Worm (Caenorhabditis elegans) whole organism, L1 larva: ENCODE measurements around the gene col-156.

Experiments used
- C16A3.4 ChIP-seq: fragments of 150-350 bp; optimal IDR thresholded peaks from 2 replicates; lab custom pipeline; 2014; ENCODE audit warnings: missing biosample characterization, missing genetic modification characterization
- aly-2 ChIP-seq: fragments of 150-350 bp; optimal IDR thresholded peaks from 2 replicates; lab custom pipeline; 2014; ENCODE audit warnings: missing biosample characterization, missing genetic modification characterization
- ces-1 ChIP-seq: fragments of 150-350 bp; optimal IDR thresholded peaks from 2 replicates; lab custom pipeline; 2014; ENCODE audit warnings: missing biosample characterization, missing genetic modification reagents, missing genetic modification characterization
- isw-1 ChIP-seq: fragments of 200-800 bp; sonication (Bioruptor generic); IDR thresholded peaks from 2 replicates; pipeline ENCODE4 v1.3.6; 2022; ENCODE audit warnings: missing genetic modification characterization, missing compliant biosample characterization
- jun-1 ChIP-seq: fragments of 150-350 bp; optimal IDR thresholded peaks from 2 replicates; lab custom pipeline; 2014; ENCODE audit warnings: missing biosample characterization, missing genetic modification reagents, missing genetic modification characterization
- lin-13 ChIP-seq: fragments of 150-350 bp; optimal IDR thresholded peaks from 2 replicates; lab custom pipeline; 2014; ENCODE audit warnings: missing biosample characterization, missing genetic modification reagents, missing genetic modification characterization
- lin-39 ChIP-seq: fragments of 150-350 bp; optimal IDR thresholded peaks from 2 replicates; lab custom pipeline; 2014; ENCODE audit warnings: missing biosample characterization, missing genetic modification reagents, missing genetic modification characterization
- lsy-2 ChIP-seq, 2 experiments: fragments of 150-350 bp; optimal IDR thresholded peaks; 2 replicates each; lab custom pipeline; 2014; ENCODE audit warnings: missing biosample characterization in 2 of 2, missing genetic modification characterization in 2 of 2
- nhr-28 ChIP-seq: fragments of 150-350 bp; optimal IDR thresholded peaks from 2 replicates; lab custom pipeline; 2014; ENCODE audit warnings: missing biosample characterization, missing genetic modification characterization
- nhr-77 ChIP-seq: fragments of 150-350 bp; optimal IDR thresholded peaks from 2 replicates; lab custom pipeline; 2014; ENCODE audit warnings: missing biosample characterization, missing genetic modification characterization
- tbx-2 ChIP-seq: sonication (generic microtip); optimal IDR thresholded peaks from 2 replicates; lab custom pipeline; 2016; ENCODE audit warnings: missing genetic modification characterization, missing compliant biosample characterization
- unc-30 ChIP-seq: sonication (generic microtip); optimal IDR thresholded peaks from 2 replicates; lab custom pipeline; 2017; ENCODE audit warnings: missing biosample characterization, missing genetic modification characterization
- unc-62 ChIP-seq: fragments of 150-350 bp; optimal IDR thresholded peaks from 2 replicates; lab custom pipeline; 2014; ENCODE audit warnings: missing biosample characterization, missing genetic modification reagents, missing genetic modification characterization
- ztf-11 ChIP-seq, 2 experiments: sonication (generic microtip); optimal IDR thresholded peaks; 2 replicates each; lab custom pipeline; 2016 to 2017; ENCODE audit warnings: missing genetic modification characterization in 2 of 2, missing biosample characterization in 1 of 2, missing compliant biosample characterization in 1 of 2

DNA sequence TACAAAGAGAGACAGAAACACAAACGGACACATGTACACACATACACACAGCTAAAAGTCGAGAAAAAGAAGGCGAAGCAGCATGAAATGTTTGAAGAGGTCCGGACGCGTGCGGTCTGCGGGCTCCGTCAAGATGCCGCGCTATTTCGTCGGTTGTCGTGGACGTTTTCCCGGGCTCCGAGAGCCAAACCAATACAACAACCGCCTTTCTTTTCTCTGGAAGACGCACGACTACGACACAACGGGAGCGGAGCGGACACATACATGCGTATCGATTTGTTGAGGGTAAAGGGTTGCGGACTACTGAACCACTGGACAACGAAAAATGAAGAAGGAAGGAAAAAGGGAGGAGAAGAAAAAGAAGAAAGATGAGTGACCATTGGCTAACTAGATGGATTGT, 4.8 kb downstream of the col-156 start:
- TF ChIP-seq aly-2 (tag; lab: Kevin White, UChicago), result no peak
- TF ChIP-seq nhr-28 (tag; lab: Kevin White, UChicago), result no peak
- TF ChIP-seq nhr-77 (tag; lab: Kevin White, UChicago), result no peak
- TF ChIP-seq tbx-2 (tag; lab: Kevin White, UChicago), result peak; percentile 16
- TF ChIP-seq unc-30 (tag; lab: Kevin White, UChicago), result no peak
- TF ChIP-seq unc-62, result no peak
- TF ChIP-seq ztf-11 (tag; optimal IDR thresholded peaks at IDR 0.05; lab: Kevin White, UChicago), result no peak
- TF ChIP-seq ces-1 (GFP tag; lab: Kevin White, UChicago), result no peak
- no peak for TF ChIP-seq lin-13 (GFP tag; lab: Kevin White, UChicago)
- TF ChIP-seq lsy-2 (tag; optimal IDR thresholded peaks at IDR 0.05; lab: Kevin White, UChicago), result no peak
- no peak for TF ChIP-seq lin-39 (tag; lab: Kevin White, UChicago)
- TF ChIP-seq jun-1 (tag; lab: Kevin White, UChicago), result no peak
- no peak for TF ChIP-seq C16A3.4 (tag; lab: Kevin White, UChicago)
- TF ChIP-seq isw-1 (GFP tag; lab: Robert Waterston, UW), result no peak
